Worm (Caenorhabditis elegans): ENCODE measurements around the gene F29B9.11.

DNA sequence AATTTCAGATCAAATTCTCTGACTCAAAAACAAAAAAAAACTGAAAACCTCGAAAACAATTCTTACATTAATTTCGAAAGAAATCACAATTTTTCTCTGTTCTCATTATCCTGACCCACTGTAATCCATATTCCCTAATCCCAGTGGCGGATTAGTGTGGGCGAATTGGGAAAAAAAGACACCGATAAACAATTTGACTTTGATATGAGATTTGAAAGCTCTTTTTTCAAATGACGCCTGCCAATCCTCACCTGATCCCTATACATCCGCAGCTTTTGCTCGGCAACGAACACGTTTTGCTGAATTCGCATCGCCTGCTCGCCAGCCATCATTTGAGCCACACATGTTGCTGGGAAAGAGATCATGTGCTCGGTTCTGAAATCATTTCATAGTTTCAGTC is 48.3 kb downstream of the F29B9.11 start:
- no peak for TF ChIP-seq ham-2 (GFP tag; optimal IDR thresholded peaks at IDR 0.05)
- no peak for TF ChIP-seq snpc-4 (tag; optimal IDR thresholded peaks at IDR 0.05)
- TF ChIP-seq elt-1 (tag; optimal IDR thresholded peaks at IDR 0.05; ENCODE audit: borderline replicate concordance, insufficient read depth), result no peak
- no peak for TF ChIP-seq ceh-43 (GFP tag; optimal IDR thresholded peaks at IDR 0.05)
- no peak for TF ChIP-seq lsy-2 (tag; optimal IDR thresholded peaks at IDR 0.05)
- no peak for TF ChIP-seq unc-39 (tag; optimal IDR thresholded peaks at IDR 0.05)
- TF ChIP-seq flh-1 (GFP tag; optimal IDR thresholded peaks at IDR 0.05), result no peak
- no peak for TF ChIP-seq lin-13 (tag; optimal IDR thresholded peaks at IDR 0.05)
